Worm (Caenorhabditis elegans): ENCODE data around the gene ugt-39.

The ugt-39 gene

DNA sequence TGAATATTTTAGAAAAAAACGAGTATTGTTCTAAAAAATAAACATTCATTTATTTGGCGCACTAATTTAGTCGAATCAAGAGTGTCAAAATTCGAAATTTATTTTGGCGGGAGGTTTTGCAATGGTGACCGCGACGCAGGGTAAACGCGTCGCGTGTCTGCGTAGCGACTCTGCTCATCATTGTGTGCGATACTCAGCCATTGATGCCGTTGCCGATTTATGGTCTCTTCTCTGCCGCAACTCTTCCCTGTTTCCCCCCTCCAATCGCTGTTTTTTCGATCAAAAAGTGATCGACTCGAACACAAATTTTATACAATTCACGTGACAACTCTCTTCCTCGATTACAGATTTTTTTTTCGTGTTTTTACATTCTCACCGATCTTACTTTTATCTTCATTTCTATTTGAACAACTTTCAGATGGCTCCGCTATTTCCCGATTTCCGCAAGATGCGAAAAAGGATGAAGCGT, 39.6 kb downstream of the ugt-39 start, which contains the start of gene F09G2.2:
Gene F09G2.2, plus strand, starts transcription at position 419 of the 469 bp plus-strand sequence.
- no peak for TF ChIP-seq unc-62 (GFP tag; optimal IDR thresholded peaks at IDR 0.05)

DNA sequence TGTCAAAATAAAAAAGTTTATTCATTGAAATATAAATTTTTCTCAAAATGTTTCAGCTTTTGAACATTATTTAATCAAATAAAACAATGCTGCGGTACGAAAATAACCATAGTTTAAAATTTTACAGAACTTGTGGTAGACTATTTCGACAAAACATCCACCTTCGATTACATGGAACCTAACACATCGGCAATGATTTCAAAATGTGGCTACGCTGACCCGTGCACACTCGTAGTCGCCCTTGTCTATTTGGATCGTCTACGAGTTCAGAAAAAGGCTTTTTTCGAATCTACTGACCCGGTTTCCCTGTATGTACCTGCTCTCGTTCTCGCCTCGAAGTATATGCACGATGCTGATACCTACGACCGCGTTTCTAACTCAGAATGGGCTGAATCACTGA, 40.1 kb downstream of the ugt-39 start:
- no peak for TF ChIP-seq unc-62 (GFP tag; optimal IDR thresholded peaks at IDR 0.05)

DNA sequence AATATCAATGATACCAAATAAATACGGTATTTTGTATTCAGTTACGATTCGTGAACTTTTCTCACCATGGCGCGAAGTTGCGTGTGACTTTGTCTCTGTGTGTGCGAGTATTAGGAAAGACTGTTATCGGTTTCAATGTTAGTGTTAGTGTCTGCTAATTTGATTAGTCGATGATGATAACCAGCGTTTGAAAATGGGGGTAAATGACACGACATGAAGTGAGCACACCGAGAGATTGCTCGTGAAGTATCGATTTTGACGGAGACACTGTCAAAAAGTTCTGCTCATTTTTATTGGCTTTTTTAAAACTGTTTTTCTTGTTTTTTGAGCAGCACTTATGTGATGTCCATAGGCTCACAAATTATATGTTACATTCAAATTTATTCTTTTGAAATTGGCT, 41.5 kb downstream of the ugt-39 start:
- TF ChIP-seq unc-62 (GFP tag; optimal IDR thresholded peaks at IDR 0.05), result no peak

DNA sequence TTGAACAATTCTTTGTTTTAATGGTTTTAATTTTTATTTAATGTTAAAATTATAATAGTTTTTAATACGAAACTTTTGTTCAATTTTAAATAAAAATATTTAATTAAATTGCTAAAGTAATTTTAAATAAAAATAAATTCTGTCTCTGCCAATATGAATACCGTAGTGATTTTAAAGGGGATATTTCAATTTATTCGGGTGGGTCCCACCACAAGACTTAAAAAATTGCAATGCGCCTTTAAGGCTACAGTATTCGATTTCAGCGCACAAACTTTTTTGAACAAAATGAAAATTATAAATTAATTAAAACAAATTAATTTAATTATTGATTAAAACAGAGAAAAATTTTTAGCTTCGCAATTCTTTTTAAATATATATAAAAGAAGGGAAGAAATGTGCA, 42.1 kb downstream of the ugt-39 start:
- no peak for TF ChIP-seq unc-62 (GFP tag; optimal IDR thresholded peaks at IDR 0.05)

DNA sequence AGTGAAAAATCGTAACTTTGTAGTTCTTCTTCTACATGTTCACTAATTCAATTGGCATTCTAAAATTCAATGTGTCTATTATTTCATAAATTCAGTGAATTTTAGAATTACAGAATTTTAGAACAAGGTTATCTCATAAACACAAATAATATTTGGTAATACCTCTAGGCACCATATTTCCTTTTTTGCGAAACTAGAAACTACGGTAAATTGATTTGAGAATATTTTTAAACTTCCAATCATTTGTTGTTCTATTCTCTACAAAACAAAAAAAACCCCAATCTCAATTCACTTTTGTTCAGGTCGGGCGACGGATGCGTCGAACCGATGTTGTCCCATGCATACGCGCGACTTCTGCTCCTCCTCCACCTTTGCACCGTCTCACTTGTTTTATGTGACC, 43.0 kb downstream of the ugt-39 start, which contains the start of gene F09G2.1:
Gene F09G2.1, plus strand, starts transcription at position 301 of the 400 bp plus-strand sequence.
- no peak for TF ChIP-seq unc-62 (GFP tag; optimal IDR thresholded peaks at IDR 0.05)

DNA sequence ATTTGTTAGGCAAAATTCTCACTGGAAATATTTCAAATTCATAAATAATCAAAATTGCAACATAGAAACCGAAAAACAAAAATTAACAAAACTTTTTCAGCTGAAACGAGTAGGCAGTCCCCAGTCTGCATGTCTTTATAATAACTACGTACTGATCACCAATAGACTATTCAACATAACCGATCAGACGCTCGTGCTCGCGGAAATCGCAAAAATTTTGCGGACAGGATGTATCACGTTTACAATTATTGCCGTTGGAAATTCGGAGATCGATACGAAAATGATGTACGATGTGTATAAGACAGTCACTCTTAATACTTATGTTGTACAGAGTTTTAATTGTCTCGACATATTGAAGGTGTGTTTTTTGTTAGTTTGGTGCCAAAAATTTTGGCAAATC, 44.4 kb downstream of the ugt-39 start:
- no peak for TF ChIP-seq unc-62 (GFP tag; optimal IDR thresholded peaks at IDR 0.05)
